Worm (Caenorhabditis elegans): ENCODE data around the gene T13C5.2.
A peak's percentile ranks its signal among the peaks of the same experiment; 100 is the strongest.

The T13C5.2 gene

DNA sequence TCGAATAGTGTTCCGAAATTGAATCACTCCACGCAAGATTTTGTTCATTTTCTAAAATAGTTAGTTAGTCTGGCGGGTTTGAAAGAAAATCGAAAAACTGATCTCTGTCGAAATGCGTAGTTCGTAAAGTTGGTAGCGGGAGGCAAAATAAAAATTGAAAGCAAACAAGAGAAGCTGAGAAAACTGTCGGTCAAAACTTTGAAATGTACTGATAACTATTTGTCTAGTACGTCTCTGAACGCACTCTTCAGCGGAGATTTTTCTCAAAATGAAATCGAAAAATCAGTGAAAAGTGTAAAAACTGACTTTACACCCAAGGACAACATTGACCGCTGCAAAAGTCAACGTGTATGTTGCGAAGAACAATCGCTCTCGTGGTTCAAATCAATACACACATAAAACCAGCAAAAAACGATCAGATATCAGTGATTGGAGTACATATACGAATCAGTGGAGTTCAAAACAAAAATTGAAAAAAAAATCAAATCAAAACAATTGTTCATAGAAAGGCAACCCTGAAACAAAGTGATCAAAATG lies 20.0 kb downstream of the T13C5.2 start, which contains the start of gene bca-1 (continued):
- TF ChIP-seq crh-2 (tag; optimal IDR thresholded peaks at IDR 0.05) (peak; percentile 59), unc-62 (GFP tag; optimal IDR thresholded peaks at IDR 0.05) (no peak), gmeb-1 (tag; optimal IDR thresholded peaks at IDR 0.05) (no peak), lin-13 (GFP tag; optimal IDR thresholded peaks at IDR 0.05) (no peak), nhr-25 (tag; optimal IDR thresholded peaks at IDR 0.05) (peak; percentile 69), nhr-6 (tag; optimal IDR thresholded peaks at IDR 0.05) (peak; percentile 26), ceh-16 (tag; optimal IDR thresholded peaks at IDR 0.05) (no peak), F13H6.1 (tag; optimal IDR thresholded peaks at IDR 0.05) (peak; percentile 27), nhr-23 (tag; optimal IDR thresholded peaks at IDR 0.05) (no peak), C34F6.9 (tag; optimal IDR thresholded peaks at IDR 0.05) (peak; percentile 39), unc-55 (GFP tag; optimal IDR thresholded peaks at IDR 0.05) (no peak), lin-11 (tag; optimal IDR thresholded peaks at IDR 0.05) (no peak), skn-1 (tag; optimal IDR thresholded peaks at IDR 0.05) (no peak)

DNA sequence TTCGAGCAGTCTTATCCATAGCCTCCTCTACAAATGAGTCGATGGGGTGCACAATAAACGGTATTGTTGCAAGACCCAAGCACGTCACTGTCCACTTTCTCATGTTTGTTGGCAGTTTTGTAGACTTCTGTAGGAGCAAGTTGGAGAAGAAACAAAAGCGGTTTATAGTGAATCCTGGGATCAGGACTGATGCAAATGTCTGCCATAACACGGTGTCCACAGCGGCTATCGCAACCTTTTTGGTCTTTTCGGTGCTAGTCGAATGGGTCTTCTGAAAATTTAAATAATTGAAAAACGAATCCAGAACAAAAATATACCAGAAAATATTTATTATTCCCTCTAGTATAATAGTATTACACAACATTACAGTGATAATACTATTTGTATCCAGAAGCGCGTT lies 20.5 kb downstream of the T13C5.2 start:
- TF ChIP-seq nhr-6 (tag; optimal IDR thresholded peaks at IDR 0.05) (no peak), sma-9 (GFP tag; optimal IDR thresholded peaks at IDR 0.05) (no peak), sma-9 (tag; optimal IDR thresholded peaks at IDR 0.05) (no peak), ztf-1 (GFP tag; conservative IDR thresholded peaks at IDR 0.05) (no peak), sma-3 (GFP tag; optimal IDR thresholded peaks at IDR 0.05) (no peak), unc-55 (GFP tag; optimal IDR thresholded peaks at IDR 0.05) (no peak), elt-3 (tag; optimal IDR thresholded peaks at IDR 0.05) (no peak)

DNA sequence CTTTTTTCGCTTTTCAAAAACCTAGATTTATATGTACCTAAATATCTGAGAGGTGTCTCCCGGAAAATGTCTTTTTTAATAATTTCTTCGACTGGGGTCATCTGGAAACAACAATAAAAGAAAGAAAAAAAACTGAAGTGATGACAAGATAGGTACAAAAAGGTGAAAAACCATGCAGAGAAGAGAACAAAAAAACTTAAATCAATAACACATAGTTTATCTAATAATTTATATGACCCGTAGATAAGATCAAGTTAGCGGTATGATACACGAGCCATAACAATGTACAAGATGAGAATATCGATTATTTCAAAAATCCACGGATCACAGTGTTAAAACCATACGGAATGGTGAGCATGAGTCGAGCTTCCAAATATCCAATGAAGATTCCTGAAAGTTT lies 21.5 kb downstream of the T13C5.2 start, which contains the start of gene mtp-18:
Gene mtp-18 (minus strand): TSS at position 101 of the 400 bp plus-strand sequence.
- no peak for TF ChIP-seq ceh-16 (tag; optimal IDR thresholded peaks at IDR 0.05)
- TF ChIP-seq elt-1 (tag; optimal IDR thresholded peaks at IDR 0.05), result no peak
- no peak for TF ChIP-seq nhr-6 (tag; optimal IDR thresholded peaks at IDR 0.05)
- TF ChIP-seq ceh-82 (tag; optimal IDR thresholded peaks at IDR 0.05), result no peak
- no peak for TF ChIP-seq unc-39 (tag; optimal IDR thresholded peaks at IDR 0.05)
- no peak for TF ChIP-seq skn-1 (tag; optimal IDR thresholded peaks at IDR 0.05)
- no peak for TF ChIP-seq sma-9 (GFP tag; optimal IDR thresholded peaks at IDR 0.05)
- TF ChIP-seq sma-9 (tag; optimal IDR thresholded peaks at IDR 0.05), result no peak
- no peak for TF ChIP-seq aly-2 (tag; optimal IDR thresholded peaks at IDR 0.05)
- no peak for TF ChIP-seq ztf-4 (tag; optimal IDR thresholded peaks at IDR 0.05)
- TF ChIP-seq nhr-10 (tag; optimal IDR thresholded peaks at IDR 0.05), result no peak
- no peak for TF ChIP-seq R02D3.7 (tag; optimal IDR thresholded peaks at IDR 0.05)
- TF ChIP-seq nhr-129 (tag; optimal IDR thresholded peaks at IDR 0.05), result no peak
- TF ChIP-seq alr-1 (tag; optimal IDR thresholded peaks at IDR 0.05), result no peak

DNA sequence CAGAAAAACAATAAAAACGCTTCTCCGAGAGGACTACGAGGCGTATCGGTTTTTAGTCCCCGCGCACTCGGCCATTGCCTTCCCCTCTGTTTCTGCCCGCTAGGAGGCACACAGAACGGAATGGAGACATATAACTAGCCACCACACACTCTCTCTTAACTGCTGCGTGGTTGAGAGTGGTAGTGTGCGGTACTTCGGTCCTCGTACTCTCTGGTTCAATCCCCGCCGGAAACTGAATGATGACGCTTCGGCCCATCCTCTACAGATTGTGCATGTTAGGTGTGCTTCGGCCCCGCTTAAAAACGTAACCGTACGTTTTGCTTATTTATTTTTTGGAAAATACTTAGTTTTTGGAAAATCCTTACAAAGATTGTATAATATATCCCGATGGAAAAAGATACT lies 22.9 kb downstream of the T13C5.2 start, which contains the start of gene T13C5.6:
Gene T13C5.6 (minus strand): TSS at position 1 of the 402 bp plus-strand sequence.
- TF ChIP-seq C34F6.9 (tag; optimal IDR thresholded peaks at IDR 0.05) (peak; percentile 84), egl-27 (tag; optimal IDR thresholded peaks at IDR 0.05) (peak; percentile 90), lsy-2 (tag; optimal IDR thresholded peaks at IDR 0.05) (peak; percentile 68 to 85), nhr-21 (tag; optimal IDR thresholded peaks at IDR 0.05) (peak; percentile 91), F13H6.1 (tag; optimal IDR thresholded peaks at IDR 0.05) (peak; percentile 87), sem-4 (tag; optimal IDR thresholded peaks at IDR 0.05) (peak; percentile 90), nhr-10 (tag; optimal IDR thresholded peaks at IDR 0.05) (peak; percentile 59), nhr-6 (tag; optimal IDR thresholded peaks at IDR 0.05) (peak; percentile 69), nhr-237 (tag; optimal IDR thresholded peaks at IDR 0.05) (no peak), unc-62 (GFP tag; optimal IDR thresholded peaks at IDR 0.05) (peak; percentile 25), blmp-1 (tag; optimal IDR thresholded peaks at IDR 0.05; ENCODE audit: insufficient read depth) (no peak), ceh-16 (tag; optimal IDR thresholded peaks at IDR 0.05) (peak; percentile 53), ztf-4 (tag; optimal IDR thresholded peaks at IDR 0.05) (peak; percentile 72), crh-2 (tag; optimal IDR thresholded peaks at IDR 0.05) (peak; percentile 91), aly-2 (tag; optimal IDR thresholded peaks at IDR 0.05) (no peak), snpc-4 (tag; optimal IDR thresholded peaks at IDR 0.05) (peak; percentile 10), nhr-12 (tag; optimal IDR thresholded peaks at IDR 0.05) (no peak), zag-1 (tag; optimal IDR thresholded peaks at IDR 0.05) (peak; percentile 75), gmeb-1 (tag; optimal IDR thresholded peaks at IDR 0.05) (peak; percentile 66), nhr-129 (tag; optimal IDR thresholded peaks at IDR 0.05) (peak; percentile 95), mbf-1 (tag; optimal IDR thresholded peaks at IDR 0.05) (no peak), nhr-11 (tag; optimal IDR thresholded peaks at IDR 0.05) (peak; percentile 30), mdl-1 (tag; optimal IDR thresholded peaks at IDR 0.05) (peak; percentile 32 to 60), elt-1 (tag; optimal IDR thresholded peaks at IDR 0.05) (no peak), lin-11 (tag; optimal IDR thresholded peaks at IDR 0.05) (peak; percentile 95), Y55F3AM.14 (GFP tag; optimal IDR thresholded peaks at IDR 0.05) (peak; percentile 93), lin-13 (GFP tag; optimal IDR thresholded peaks at IDR 0.05) (peak; percentile 89), ztf-1 (GFP tag; conservative IDR thresholded peaks at IDR 0.05) (no peak), nhr-77 (tag; optimal IDR thresholded peaks at IDR 0.05) (no peak), elt-3 (tag; optimal IDR thresholded peaks at IDR 0.05) (no peak), unc-55 (GFP tag; optimal IDR thresholded peaks at IDR 0.05) (peak; percentile 91), ama-1 (optimal IDR thresholded peaks at IDR 0.05) (no peak), unc-39 (tag; optimal IDR thresholded peaks at IDR 0.05) (no peak), ceh-82 (tag; optimal IDR thresholded peaks at IDR 0.05) (no peak), mab-5 (tag; optimal IDR thresholded peaks at IDR 0.05) (peak; percentile 63), ztf-11 (tag; optimal IDR thresholded peaks at IDR 0.05) (peak; percentile 10), dmd-4 (tag; optimal IDR thresholded peaks at IDR 0.05) (no peak)
